Worm (Caenorhabditis elegans): ENCODE measurements around the gene F40A3.4.
A peak's percentile ranks its signal among the peaks of the same experiment; 100 is the strongest.

F40A3.4 gene

DNA sequence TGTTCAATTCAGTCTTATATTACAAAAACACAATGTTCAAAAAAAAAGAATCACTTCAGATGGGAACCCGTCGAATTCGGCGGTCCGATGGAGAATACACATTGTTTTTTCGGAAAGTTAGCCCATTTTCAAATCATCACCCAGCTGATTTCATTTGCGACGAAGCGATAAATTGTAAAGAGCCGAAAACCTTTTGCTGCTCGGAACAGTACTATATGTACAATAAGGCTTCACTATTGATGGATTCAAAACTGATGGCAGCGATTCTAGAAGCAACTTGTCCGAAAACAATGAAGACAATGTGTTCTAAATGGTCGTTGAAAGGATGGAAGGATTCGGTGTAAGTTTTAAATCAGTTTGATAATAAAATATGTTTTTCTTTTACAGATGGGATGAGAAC, 17.6 kb upstream of the F40A3.4 start, which contains the start of gene C37C3.1 (continued):
- TF ChIP-seq F57A8.1 (GFP tag; optimal IDR thresholded peaks at IDR 0.05) (no peak), madf-3 (GFP tag; IDR thresholded peaks at IDR 0.05) (no peak), egl-18 (GFP tag; IDR thresholded peaks at IDR 0.05) (no peak), B0336.3 (GFP tag; IDR thresholded peaks at IDR 0.05) (peak; percentile 64; the same call in 1 of the 2 replicates), nhr-179 (tag; optimal IDR thresholded peaks at IDR 0.05) (no peak), egrh-3 (GFP tag; IDR thresholded peaks at IDR 0.05) (no peak), dpl-1 (GFP tag; optimal IDR thresholded peaks at IDR 0.05) (no peak), sdz-38 (tag; optimal IDR thresholded peaks at IDR 0.05) (no peak), egl-44 (GFP tag; IDR thresholded peaks at IDR 0.05) (no peak), nhr-90 (tag; optimal IDR thresholded peaks at IDR 0.05) (no peak), fkh-3 (tag; optimal IDR thresholded peaks at IDR 0.05) (no peak), madf-10 (tag; optimal IDR thresholded peaks at IDR 0.05) (no peak), snpc-3.4 (tag; optimal IDR thresholded peaks at IDR 0.05) (no peak), zim-3 (tag; optimal IDR thresholded peaks at IDR 0.05) (peak; percentile 30), lin-26 (GFP tag; IDR thresholded peaks at IDR 0.05) (no peak), ekl-4 (GFP tag; IDR thresholded peaks at IDR 0.05) (no peak), tlf-1 (GFP tag; optimal IDR thresholded peaks at IDR 0.05) (peak; percentile 57), ceh-27 (GFP tag; optimal IDR thresholded peaks at IDR 0.05) (no peak), ceh-91 (GFP tag; IDR thresholded peaks at IDR 0.05) (no peak), rpc-1 (optimal IDR thresholded peaks at IDR 0.05) (no peak), rpc-1 (tag; optimal IDR thresholded peaks at IDR 0.05) (no peak), ztf-26 (tag; optimal IDR thresholded peaks at IDR 0.05) (no peak), nfyb-1 (GFP tag; IDR thresholded peaks at IDR 0.05) (peak; percentile 85), ztf-25 (GFP tag; IDR thresholded peaks at IDR 0.05) (no peak), F33H1.4 (GFP tag; IDR thresholded peaks at IDR 0.05) (peak; percentile 33; the same call in 1 of the 2 replicates), lin-40 (tag; optimal IDR thresholded peaks at IDR 0.05) (peak; percentile 3), him-1 (tag; optimal IDR thresholded peaks at IDR 0.05) (no peak), repo-1 (tag; optimal IDR thresholded peaks at IDR 0.05) (peak; percentile 85), xnd-1 (tag; optimal IDR thresholded peaks at IDR 0.05) (no peak), die-1 (tag; optimal IDR thresholded peaks at IDR 0.05) (no peak), hlh-12 (tag; optimal IDR thresholded peaks at IDR 0.05) (no peak), ceh-100 (GFP tag; IDR thresholded peaks at IDR 0.05) (0 out of 2 replicates have a peak, but pooled peaks have one; percentile 35), hmg-1.2 (GFP tag; IDR thresholded peaks at IDR 0.05) (0 out of 2 replicates have a peak, but pooled peaks have one; percentile 8), let-607 (tag; optimal IDR thresholded peaks at IDR 0.05) (no peak), Y67H2A.10 (GFP tag; conservative IDR thresholded peaks at IDR 0.05) (no peak), F23B12.7 (tag; optimal IDR thresholded peaks at IDR 0.05; ENCODE audit: insufficient read depth) (no peak), B0019.2 (GFP tag; conservative IDR thresholded peaks at IDR 0.05) (no peak), madf-6 (GFP tag; IDR thresholded peaks at IDR 0.05) (peak; percentile 45), dpff-1 (tag; optimal IDR thresholded peaks at IDR 0.05) (no peak), F22D6.2 (tag; optimal IDR thresholded peaks at IDR 0.05) (no peak), nfya-2 (GFP tag; IDR thresholded peaks at IDR 0.05) (no peak), mes-4 (tag; optimal IDR thresholded peaks at IDR 0.05) (peak; percentile 3), ama-1 (optimal IDR thresholded peaks at IDR 0.05) (peak; percentile 65), ama-1 (GFP tag; optimal IDR thresholded peaks at IDR 0.05) (peak in 1 of 2 experiments; percentile 50), zfh-2 (GFP tag; conservative IDR thresholded peaks at IDR 0.05) (no peak), sptf-2 (GFP tag; optimal IDR thresholded peaks at IDR 0.05) (no peak), lin-35 (GFP tag; optimal IDR thresholded peaks at IDR 0.05) (peak in 1 of 3 experiments; percentile 3), aptf-3 (GFP tag; IDR thresholded peaks at IDR 0.05) (no peak), hsf-1 (GFP tag; IDR thresholded peaks at IDR 0.05) (peak; percentile 76), K12H6.12 (tag; optimal IDR thresholded peaks at IDR 0.05) (no peak), aptf-2 (GFP tag; conservative IDR thresholded peaks at IDR 0.05) (no peak)
